Worm (Caenorhabditis elegans): Measurements from ENCODE around the gene metl-13.

ce11 chrIV:6623390-6623789, 11.5 kb upstream of the metl-13 start, which contains the start of gene C01B10.44:
- TF ChIP-seq madf-8 (GFP tag; conservative IDR thresholded peaks at IDR 0.05) = no peak
- TF ChIP-seq aptf-3 (GFP tag; IDR thresholded peaks at IDR 0.05) = no peak
- no peak for TF ChIP-seq zim-3 (tag; optimal IDR thresholded peaks at IDR 0.05)
- no peak for TF ChIP-seq nfyb-1 (GFP tag; IDR thresholded peaks at IDR 0.05)
- no peak for TF ChIP-seq Y95B8A.8 (GFP tag; IDR thresholded peaks at IDR 0.05)
- TF ChIP-seq gei-17 (GFP tag; optimal IDR thresholded peaks at IDR 0.05) = no peak
- no peak for TF ChIP-seq pbrm-1 (GFP tag; IDR thresholded peaks at IDR 0.05)
- no peak for TF ChIP-seq ekl-4 (GFP tag; IDR thresholded peaks at IDR 0.05)
- TF ChIP-seq ztf-28 (GFP tag; IDR thresholded peaks at IDR 0.05) = no peak
- no peak for TF ChIP-seq Y79H2A.3 (GFP tag; conservative IDR thresholded peaks at IDR 0.05)
- TF ChIP-seq egl-18 (GFP tag; IDR thresholded peaks at IDR 0.05) = no peak
- no peak for TF ChIP-seq chd-7 (tag; optimal IDR thresholded peaks at IDR 0.05)

All from whole organism, young adult.